Worm (Caenorhabditis elegans) whole organism, late embryonic: ENCODE measurements around the gene str-121.

Experiments
- F13H6.1 ChIP-seq: sonication (generic microtip); optimal IDR thresholded peaks from 2 replicates; lab custom pipeline; 2016; ENCODE audit warnings: missing genetic modification characterization, missing compliant biosample characterization
- ceh-18 ChIP-seq: sonication (generic microtip); optimal IDR thresholded peaks from 2 replicates; lab custom pipeline; 2016; ENCODE audit warnings: missing genetic modification characterization, missing compliant biosample characterization
- ceh-22 ChIP-seq: sonication (generic microtip); optimal IDR thresholded peaks from 2 replicates; lab custom pipeline; 2017; ENCODE audit warnings: missing biosample characterization, missing genetic modification characterization
- dve-1 ChIP-seq: sonication (generic microtip); optimal IDR thresholded peaks from 2 replicates; lab custom pipeline; 2017; ENCODE audit warnings: antibody characterized with exemption, mild to moderate bottlenecking, missing genetic modification characterization, missing compliant biosample characterization
- elt-4 ChIP-seq: sonication (generic microtip); optimal IDR thresholded peaks from 2 replicates; lab custom pipeline; 2016; ENCODE audit warnings: missing genetic modification characterization, missing compliant biosample characterization
- pqm-1 ChIP-seq: sonication (generic microtip); optimal IDR thresholded peaks from 2 replicates; lab custom pipeline; 2016; ENCODE audit warnings: missing genetic modification characterization, missing compliant biosample characterization
- unc-3 ChIP-seq, 2 experiments: fragments of 200-800 bp in 1 of 2; sonication (Bioruptor generic) in 1 of 2; sonication (generic microtip) in 1 of 2; conservative IDR thresholded peaks in 1 of 2; optimal IDR thresholded peaks in 1 of 2; 2 replicates each; pipeline versions ENCODE4 v1.3.6 to Lab custom; 2016 to 2022; ENCODE audit warnings: missing compliant biosample characterization in 2 of 2, missing genetic modification characterization in 2 of 2, missing genetic modification reagents in 1 of 2

DNA sequence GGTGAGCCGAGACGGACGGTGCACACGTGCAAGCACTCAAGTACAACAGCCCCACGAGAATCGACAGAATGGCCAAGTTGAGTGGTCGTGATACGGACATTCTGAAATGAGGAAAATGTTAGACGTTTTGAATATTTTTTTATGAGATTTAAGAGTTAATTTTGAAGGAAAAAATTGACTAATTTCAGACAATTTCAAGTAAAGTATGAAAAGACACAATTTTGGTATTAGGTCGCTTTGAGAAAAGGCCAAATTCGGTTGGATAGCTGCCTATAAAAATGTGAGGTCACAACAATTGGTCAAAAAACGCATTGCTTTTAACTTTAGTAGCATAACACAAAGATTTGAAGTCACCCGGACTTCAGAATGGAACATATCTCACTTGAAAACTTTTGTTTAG, 18.3 kb upstream of the str-121 start, which contains the start of gene nlp-70:
- TF ChIP-seq unc-3 (GFP tag; conservative IDR thresholded peaks at IDR 0.05; lab: Robert Waterston, UW) (no peak), unc-3 (tag; optimal IDR thresholded peaks at IDR 0.05; lab: Kevin White, UChicago) (no peak), ceh-22 (no peak), dve-1 (tag; lab: Kevin White, UChicago) (no peak), elt-4 (no peak), ceh-18 (tag; lab: Kevin White, UChicago) (no peak), pqm-1 (tag; lab: Kevin White, UChicago) (no peak), F13H6.1 (tag; lab: Kevin White, UChicago) (no peak)
